Fruit fly (Drosophila melanogaster): ENCODE measurements around the gene Dyro.

- TF ChIP-seq CG8478 (optimal IDR thresholded peaks at IDR 0.05) (no peak), CTCF (optimal IDR thresholded peaks at IDR 0.05) (no peak)
Measured at dm6 chr3L:11262159-11262558, 33.6 kb downstream of the Dyro start.

All from S2 (cell line).